Worm (Caenorhabditis elegans) whole organism, L1 larva: ENCODE measurements around the gene F39F10.4.

Experiments used
- C04F5.9 ChIP-seq: sonication (generic microtip); optimal IDR thresholded peaks from 2 replicates; lab custom pipeline; 2016; ENCODE audit warnings: missing genetic modification characterization, missing compliant biosample characterization
- C34B4.2 ChIP-seq: sonication (generic microtip); optimal IDR thresholded peaks from 2 replicates; lab custom pipeline; 2017; ENCODE audit warnings: mild to moderate bottlenecking, missing genetic modification characterization, missing compliant biosample characterization
- F16B12.6 ChIP-seq: fragments of 150-350 bp; optimal IDR thresholded peaks from 2 replicates; lab custom pipeline; 2014; ENCODE audit warnings: missing biosample characterization, missing genetic modification characterization
- aha-1 ChIP-seq: fragments of 150-350 bp; optimal IDR thresholded peaks from 2 replicates; lab custom pipeline; 2014; ENCODE audit warnings: missing biosample characterization, missing genetic modification characterization
- alr-1 ChIP-seq: fragments of 200-800 bp; sonication (Bioruptor generic); optimal IDR thresholded peaks from 2 replicates; lab custom pipeline; 2018; ENCODE audit warnings: borderline replicate concordance, mild to moderate bottlenecking, missing genetic modification characterization, missing compliant biosample characterization
- aly-2 ChIP-seq: fragments of 150-350 bp; optimal IDR thresholded peaks from 2 replicates; lab custom pipeline; 2014; ENCODE audit warnings: missing biosample characterization, missing genetic modification characterization
- blmp-1 ChIP-seq: fragments of 150-350 bp; optimal IDR thresholded peaks from 2 replicates; lab custom pipeline; 2014; ENCODE audit warnings: missing biosample characterization, missing genetic modification characterization
- ceh-63 ChIP-seq: fragments of 200-800 bp; sonication (Bioruptor generic); optimal IDR thresholded peaks from 2 replicates; lab custom pipeline; 2018; ENCODE audit warnings: mild to moderate bottlenecking, missing genetic modification characterization, missing compliant biosample characterization
- ceh-8 ChIP-seq: fragments of 200-800 bp; sonication (Bioruptor generic); optimal IDR thresholded peaks from 2 replicates; lab custom pipeline; 2018; ENCODE audit warnings: mild to moderate bottlenecking, missing genetic modification characterization, moderate library complexity, missing compliant biosample characterization
- ces-1 ChIP-seq: fragments of 150-350 bp; optimal IDR thresholded peaks from 2 replicates; lab custom pipeline; 2014; ENCODE audit warnings: missing biosample characterization, missing genetic modification reagents, missing genetic modification characterization
- dsc-1 ChIP-seq: sonication (generic microtip); optimal IDR thresholded peaks from 2 replicates; lab custom pipeline; 2016; ENCODE audit warnings: mild to moderate bottlenecking, missing genetic modification characterization, missing compliant biosample characterization
- efl-3 ChIP-seq: fragments of 200-800 bp; sonication (Bioruptor generic); optimal IDR thresholded peaks from 2 replicates; lab custom pipeline; 2018; ENCODE audit warnings: mild to moderate bottlenecking, missing genetic modification characterization, missing compliant biosample characterization
- egl-13 ChIP-seq: sonication (generic microtip); optimal IDR thresholded peaks from 2 replicates; lab custom pipeline; 2016; ENCODE audit warnings: missing genotype, missing genetic modification reagents, missing genetic modification characterization, missing compliant biosample characterization
- egl-27 ChIP-seq, 2 experiments: fragments of 150-350 bp in 1 of 2; sonication (generic microtip); optimal IDR thresholded peaks; 3 replicates each; lab custom pipeline; 2017 to 2018; ENCODE audit warnings: missing biosample characterization in 2 of 2, missing genetic modification characterization in 2 of 2, missing genetic modification reagents in 2 of 2
- ets-5 ChIP-seq: fragments of 200-800 bp; sonication (Bioruptor generic); IDR thresholded peaks from 2 replicates; pipeline ENCODE4 v1.3.6; 2022; ENCODE audit warnings: missing genetic modification characterization, missing compliant biosample characterization
- fkh-10 ChIP-seq: sonication (generic microtip); optimal IDR thresholded peaks from 2 replicates; lab custom pipeline; 2017; ENCODE audit warnings: missing biosample characterization, missing genetic modification reagents, missing genetic modification characterization
- fos-1 ChIP-seq: fragments of 150-350 bp; optimal IDR thresholded peaks from 2 replicates; lab custom pipeline; 2014; ENCODE audit warnings: missing biosample characterization, missing genetic modification characterization
- hlh-17 ChIP-seq: fragments of 200-800 bp; sonication (Bioruptor generic); optimal IDR thresholded peaks from 2 replicates; lab custom pipeline; 2018; ENCODE audit warnings: missing genetic modification characterization, mild to moderate bottlenecking, missing compliant biosample characterization, moderate library complexity, borderline replicate concordance
- hpl-2 ChIP-seq: fragments of 150-350 bp; optimal IDR thresholded peaks from 2 replicates; lab custom pipeline; 2014; ENCODE audit warnings: missing biosample characterization, missing genetic modification reagents, missing genetic modification characterization
- irx-1 ChIP-seq: sonication (generic microtip); optimal IDR thresholded peaks from 2 replicates; lab custom pipeline; 2016; ENCODE audit warnings: missing genetic modification characterization, missing compliant biosample characterization
- jun-1 ChIP-seq: fragments of 150-350 bp; optimal IDR thresholded peaks from 2 replicates; lab custom pipeline; 2014; ENCODE audit warnings: missing biosample characterization, missing genetic modification reagents, missing genetic modification characterization
- lin-13 ChIP-seq: fragments of 150-350 bp; optimal IDR thresholded peaks from 2 replicates; lab custom pipeline; 2014; ENCODE audit warnings: missing biosample characterization, missing genetic modification reagents, missing genetic modification characterization
- lin-14 ChIP-seq: fragments of 200-800 bp; sonication (Bioruptor generic); optimal IDR thresholded peaks from 2 replicates; lab custom pipeline; 2018; ENCODE audit warnings: mild to moderate bottlenecking, missing genetic modification characterization, moderate library complexity, missing compliant biosample characterization
- lin-39 ChIP-seq: fragments of 150-350 bp; optimal IDR thresholded peaks from 2 replicates; lab custom pipeline; 2014; ENCODE audit warnings: missing biosample characterization, missing genetic modification reagents, missing genetic modification characterization
- lir-3 ChIP-seq: sonication (generic microtip); optimal IDR thresholded peaks from 2 replicates; lab custom pipeline; 2016; ENCODE audit warnings: mild to moderate bottlenecking, missing genetic modification characterization, moderate library complexity, missing compliant biosample characterization; ENCODE audit not compliant: poor library complexity
- lsy-2 ChIP-seq, 2 experiments: fragments of 150-350 bp; optimal IDR thresholded peaks; 2 replicates each; lab custom pipeline; 2014; ENCODE audit warnings: missing biosample characterization in 2 of 2, missing genetic modification characterization in 2 of 2
- mab-9 ChIP-seq: fragments of 200-800 bp; sonication (Bioruptor generic); IDR thresholded peaks from 2 replicates; pipeline ENCODE4 v1.3.6; 2022; ENCODE audit warnings: missing genetic modification reagents, missing genetic modification characterization, missing compliant biosample characterization
- mdl-1 ChIP-seq, 2 experiments: fragments of 150-350 bp; optimal IDR thresholded peaks; 2 replicates each; lab custom pipeline; 2014 to 2017; ENCODE audit warnings: missing biosample characterization in 2 of 2, missing genetic modification characterization in 2 of 2, inconsistent platforms in 1 of 2
- nhr-12 ChIP-seq: sonication (generic microtip); optimal IDR thresholded peaks from 2 replicates; lab custom pipeline; 2017; ENCODE audit warnings: missing biosample characterization, missing genetic modification characterization
- nhr-20 ChIP-seq: sonication (generic microtip); optimal IDR thresholded peaks from 2 replicates; lab custom pipeline; 2016; ENCODE audit warnings: mild to moderate bottlenecking, missing genetic modification characterization, missing compliant biosample characterization
- nhr-237 ChIP-seq: fragments of 150-350 bp; optimal IDR thresholded peaks from 2 replicates; lab custom pipeline; 2014; ENCODE audit warnings: missing biosample characterization, missing genetic modification characterization
- nhr-28 ChIP-seq: fragments of 150-350 bp; optimal IDR thresholded peaks from 2 replicates; lab custom pipeline; 2014; ENCODE audit warnings: missing biosample characterization, missing genetic modification characterization
- nhr-71 ChIP-seq: sonication (generic microtip); optimal IDR thresholded peaks from 2 replicates; lab custom pipeline; 2016; ENCODE audit warnings: mild to moderate bottlenecking, missing genetic modification characterization, moderate library complexity, missing compliant biosample characterization
- nhr-77 ChIP-seq: fragments of 150-350 bp; optimal IDR thresholded peaks from 2 replicates; lab custom pipeline; 2014; ENCODE audit warnings: missing biosample characterization, missing genetic modification characterization
- nhr-84 ChIP-seq: sonication (generic microtip); optimal IDR thresholded peaks from 2 replicates; lab custom pipeline; 2017; ENCODE audit warnings: missing biosample characterization, missing genetic modification characterization
- nhr-85 ChIP-seq: sonication (generic microtip); peaks from one replicate; lab custom pipeline; 2016; ENCODE audit warnings: missing genetic modification characterization, inconsistent platforms, missing compliant biosample characterization
- nhr-90 ChIP-seq: sonication (generic microtip); optimal IDR thresholded peaks from 2 replicates; lab custom pipeline; 2016; ENCODE audit warnings: mild to moderate bottlenecking, missing genetic modification characterization, missing compliant biosample characterization; ENCODE audit not compliant: poor library complexity
- pag-3 ChIP-seq: sonication (generic microtip); optimal IDR thresholded peaks from 2 replicates; lab custom pipeline; 2017; ENCODE audit warnings: missing genetic modification characterization, mild to moderate bottlenecking, missing compliant biosample characterization, antibody characterized with exemption, borderline replicate concordance; ENCODE audit not compliant: insufficient read depth
- pqm-1 ChIP-seq: sonication (generic microtip); optimal IDR thresholded peaks from 3 replicates; lab custom pipeline; 2017; ENCODE audit warnings: missing biosample characterization, missing genetic modification characterization
- rnt-1 ChIP-seq: sonication (generic microtip); optimal IDR thresholded peaks from 2 replicates; lab custom pipeline; 2016; ENCODE audit warnings: mild to moderate bottlenecking, missing genetic modification characterization, moderate library complexity, missing compliant biosample characterization
- skn-1 ChIP-seq: fragments of 150-350 bp; optimal IDR thresholded peaks from 2 replicates; lab custom pipeline; 2014; ENCODE audit warnings: missing biosample characterization, missing genetic modification characterization
- snu-23 ChIP-seq: sonication (generic microtip); optimal IDR thresholded peaks from 2 replicates; lab custom pipeline; 2016; ENCODE audit warnings: missing genetic modification characterization, missing compliant biosample characterization
- sptf-1 ChIP-seq: fragments of 150-350 bp; optimal IDR thresholded peaks from 2 replicates; lab custom pipeline; 2014; ENCODE audit warnings: missing biosample characterization, missing genetic modification characterization
- tbx-2 ChIP-seq: sonication (generic microtip); optimal IDR thresholded peaks from 2 replicates; lab custom pipeline; 2016; ENCODE audit warnings: missing genetic modification characterization, missing compliant biosample characterization
- tlp-1 ChIP-seq: fragments of 150-350 bp; optimal IDR thresholded peaks from 2 replicates; lab custom pipeline; 2014; ENCODE audit warnings: missing biosample characterization, missing genetic modification characterization
- unc-130 ChIP-seq: fragments of 150-350 bp; optimal IDR thresholded peaks from 2 replicates; lab custom pipeline; 2017; ENCODE audit warnings: missing biosample characterization, missing genetic modification characterization, inconsistent platforms
- unc-30 ChIP-seq: sonication (generic microtip); optimal IDR thresholded peaks from 2 replicates; lab custom pipeline; 2017; ENCODE audit warnings: missing biosample characterization, missing genetic modification characterization
- unc-86 ChIP-seq: sonication (generic microtip); optimal IDR thresholded peaks from 2 replicates; lab custom pipeline; 2016; ENCODE audit warnings: missing genetic modification characterization, missing compliant biosample characterization
- zag-1 ChIP-seq: fragments of 150-350 bp; optimal IDR thresholded peaks from 2 replicates; lab custom pipeline; 2014; ENCODE audit warnings: missing biosample characterization, missing genetic modification characterization
- zip-4 ChIP-seq: fragments of 200-800 bp; sonication (Bioruptor generic); optimal IDR thresholded peaks from 2 replicates; lab custom pipeline; 2018; ENCODE audit warnings: mild to moderate bottlenecking, missing genetic modification characterization, moderate library complexity, missing compliant biosample characterization
- ztf-4 ChIP-seq: fragments of 150-350 bp; optimal IDR thresholded peaks from 2 replicates; lab custom pipeline; 2014; ENCODE audit warnings: missing biosample characterization, missing genetic modification characterization

F39F10.4 gene

DNA sequence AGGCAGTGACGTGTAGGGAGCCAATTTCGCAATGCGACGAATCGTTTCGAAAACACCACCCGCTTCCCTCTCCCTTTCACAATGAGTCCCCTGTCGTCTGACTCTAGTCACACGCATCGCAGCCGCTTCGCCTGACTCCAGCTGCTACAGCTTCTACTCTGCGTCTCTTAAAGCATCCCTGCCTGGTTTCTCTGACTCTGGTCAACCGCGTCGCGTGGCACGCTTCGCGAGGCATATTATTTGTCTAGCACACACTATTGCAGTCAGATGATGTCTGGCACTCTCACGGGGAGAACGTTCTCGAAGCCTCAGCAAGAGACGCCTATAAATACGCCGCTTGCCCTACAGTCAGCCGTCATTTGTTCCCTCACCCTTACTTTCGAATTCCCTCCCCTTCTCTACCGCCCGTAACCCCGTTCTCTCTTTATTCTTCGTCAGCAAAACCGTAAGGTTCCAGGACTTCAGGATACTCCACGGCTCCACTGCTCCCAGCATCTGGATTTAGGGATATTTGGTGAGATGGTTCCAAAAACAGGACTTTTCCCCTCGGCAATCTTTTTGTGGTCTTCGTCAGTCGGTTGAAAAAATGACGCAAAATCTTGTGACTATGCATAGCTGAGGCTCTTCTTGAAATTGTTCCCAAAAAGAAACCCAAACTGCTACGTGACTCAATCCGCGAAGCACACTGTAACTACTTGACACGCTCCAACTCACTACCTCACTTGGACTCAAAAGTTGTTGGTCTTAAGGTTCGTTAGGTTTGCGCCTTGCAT lies 26.2 kb upstream of the F39F10.4 start (continued):
- peak; percentile 97 for TF ChIP-seq egl-13
- peak; percentile 90 for TF ChIP-seq blmp-1 (tag; lab: Kevin White, UChicago)
- TF ChIP-seq mab-9, result peak; percentile 85
- TF ChIP-seq skn-1, result peak; percentile 87
- TF ChIP-seq nhr-85 (tag; lab: Kevin White, UChicago), result peak; percentile 99
- peak; percentile 97 for TF ChIP-seq zip-4
- TF ChIP-seq efl-3, result no peak
- peak; percentile 74 for TF ChIP-seq aha-1 (tag; lab: Kevin White, UChicago)
- no peak for TF ChIP-seq ets-5 (GFP tag; lab: Robert Waterston, UW)
- TF ChIP-seq hpl-2 (GFP tag; lab: Kevin White, UChicago), result peak; percentile 84
- TF ChIP-seq pqm-1 (tag; lab: Kevin White, UChicago), result peak; percentile 50
- TF ChIP-seq lin-14 (GFP tag; lab: Kevin White, UChicago), result peak; percentile 99
- peak; percentile 15 for TF ChIP-seq unc-30 (tag; lab: Kevin White, UChicago)
- TF ChIP-seq lsy-2 (tag; optimal IDR thresholded peaks at IDR 0.05; lab: Kevin White, UChicago), result peak; percentile 90 to 97
- peak; percentile 92 for TF ChIP-seq ceh-8 (GFP tag; lab: Kevin White, UChicago)
- TF ChIP-seq alr-1 (tag; lab: Kevin White, UChicago), result no peak
- peak; percentile 97 for TF ChIP-seq ztf-4 (tag; lab: Kevin White, UChicago)
- no peak for TF ChIP-seq pag-3 (tag; lab: Kevin White, UChicago)
- peak; percentile 47 for TF ChIP-seq nhr-28 (tag; lab: Kevin White, UChicago)
- peak; percentile 86 for TF ChIP-seq lir-3 (tag; lab: Kevin White, UChicago)
- TF ChIP-seq hlh-17 (GFP tag; lab: Kevin White, UChicago), result no peak
- peak; percentile 94 for TF ChIP-seq irx-1
- TF ChIP-seq egl-27 (tag; optimal IDR thresholded peaks at IDR 0.05; lab: Kevin White, UChicago), result peak; percentile 36 to 86
- TF ChIP-seq nhr-20, result peak; percentile 99
- TF ChIP-seq ces-1 (GFP tag; lab: Kevin White, UChicago), result no peak
- peak; percentile 84 for TF ChIP-seq rnt-1 (tag; lab: Kevin White, UChicago)
- no peak for TF ChIP-seq tlp-1 (tag; lab: Kevin White, UChicago)
- peak; percentile 73 for TF ChIP-seq aly-2 (tag; lab: Kevin White, UChicago)
- peak; percentile 99 for TF ChIP-seq nhr-77 (tag; lab: Kevin White, UChicago)
- TF ChIP-seq F16B12.6 (tag; lab: Kevin White, UChicago), result no peak
- TF ChIP-seq unc-86 (tag; lab: Kevin White, UChicago), result peak; percentile 98
- peak; percentile 91 for TF ChIP-seq zag-1 (tag; lab: Kevin White, UChicago)
- peak; percentile 100 for TF ChIP-seq nhr-71 (tag; lab: Kevin White, UChicago)
- peak; percentile 99 for TF ChIP-seq tbx-2 (tag; lab: Kevin White, UChicago)
- TF ChIP-seq fos-1, result peak; percentile 95
- TF ChIP-seq nhr-12 (tag; lab: Kevin White, UChicago), result peak; percentile 70
- TF ChIP-seq lin-13 (GFP tag; lab: Kevin White, UChicago), result peak; percentile 99
- peak; percentile 84 for TF ChIP-seq C04F5.9
- TF ChIP-seq jun-1 (tag; lab: Kevin White, UChicago), result peak; percentile 99
- TF ChIP-seq nhr-237 (tag; lab: Kevin White, UChicago), result peak; percentile 94
- TF ChIP-seq nhr-84, result no peak
- TF ChIP-seq mdl-1 (tag; optimal IDR thresholded peaks at IDR 0.05; lab: Kevin White, UChicago), result peak; percentile 82 to 99
- no peak for TF ChIP-seq ceh-63 (GFP tag; lab: Kevin White, UChicago)
- no peak for TF ChIP-seq sptf-1 (tag; lab: Kevin White, UChicago)
- TF ChIP-seq dsc-1 (tag; lab: Kevin White, UChicago), result peak; percentile 98
- peak; percentile 86 for TF ChIP-seq unc-130 (tag; lab: Kevin White, UChicago)
- peak; percentile 9 for TF ChIP-seq C34B4.2 (tag; lab: Kevin White, UChicago)
- peak; percentile 79 for TF ChIP-seq lin-39 (tag; lab: Kevin White, UChicago)
- TF ChIP-seq nhr-90 (tag; lab: Kevin White, UChicago), result peak; percentile 97
- peak; percentile 99 for TF ChIP-seq snu-23 (GFP tag; lab: Kevin White, UChicago)
- peak; percentile 97 for TF ChIP-seq fkh-10 (GFP tag; lab: Kevin White, UChicago)
